Worm (Caenorhabditis elegans): ENCODE data around the gene F58F6.5.

F58F6.5 gene

ce11 chrIV:1355147-1355546 is 11.7 kb downstream of the F58F6.5 start, which contains the start of gene col-104 (continued):
- no peak for TF ChIP-seq cey-2 (tag; optimal IDR thresholded peaks at IDR 0.05; ENCODE audit: borderline replicate concordance, insufficient read depth)
- TF ChIP-seq saeg-2 (GFP tag; IDR thresholded peaks at IDR 0.05) = no peak
- TF ChIP-seq nhr-237 (tag; optimal IDR thresholded peaks at IDR 0.05) = no peak
- no peak for TF ChIP-seq spr-3 (GFP tag; optimal IDR thresholded peaks at IDR 0.05)
- TF ChIP-seq nhr-28 (tag; optimal IDR thresholded peaks at IDR 0.05) = no peak
- no peak for TF ChIP-seq Y48G9A.11 (GFP tag; IDR thresholded peaks at IDR 0.05)

- TF ChIP-seq ama-1 (optimal IDR thresholded peaks at IDR 0.05) (no peak), Y5F2A.4 (GFP tag; optimal IDR thresholded peaks at IDR 0.05) (no peak), skn-1 (tag; optimal IDR thresholded peaks at IDR 0.05) (no peak), mxl-3 (GFP tag; optimal IDR thresholded peaks at IDR 0.05) (no peak), lin-38 (GFP tag; IDR thresholded peaks at IDR 0.05) (no peak), F10B5.3 (tag; optimal IDR thresholded peaks at IDR 0.05) (no peak), nhr-77 (tag; optimal IDR thresholded peaks at IDR 0.05) (no peak), lim-7 (GFP tag; IDR thresholded peaks at IDR 0.05) (peak; percentile 41; the same call in 1 of the 2 replicates), spr-3 (GFP tag; optimal IDR thresholded peaks at IDR 0.05) (no peak), zfp-3 (GFP tag; conservative IDR thresholded peaks at IDR 0.05) (no peak), hlh-11 (tag; optimal IDR thresholded peaks at IDR 0.05) (no peak), ceh-44 (GFP tag; IDR thresholded peaks at IDR 0.05) (peak; percentile 52; the same call in 1 of the 2 replicates), mep-1 (tag; optimal IDR thresholded peaks at IDR 0.05) (no peak), ztf-11 (tag; optimal IDR thresholded peaks at IDR 0.05) (no peak), nhr-25 (tag; optimal IDR thresholded peaks at IDR 0.05; ENCODE audit: borderline replicate concordance, insufficient read depth) (no peak), dpl-1 (GFP tag; optimal IDR thresholded peaks at IDR 0.05) (no peak), arid-1 (GFP tag; conservative IDR thresholded peaks at IDR 0.05) (no peak), zip-2 (tag; optimal IDR thresholded peaks at IDR 0.05) (no peak), egl-43 (GFP tag; IDR thresholded peaks at IDR 0.05) (peak; percentile 28; the same call in 1 of the 2 replicates), Y75B8A.6 (GFP tag; IDR thresholded peaks at IDR 0.05) (no peak), madf-5 (GFP tag; IDR thresholded peaks at IDR 0.05) (no peak), ztf-7 (tag; optimal IDR thresholded peaks at IDR 0.05) (no peak), aly-2 (tag; optimal IDR thresholded peaks at IDR 0.05) (no peak), nhr-237 (tag; optimal IDR thresholded peaks at IDR 0.05) (no peak), lsy-2 (tag; optimal IDR thresholded peaks at IDR 0.05) (no peak), daf-8 (GFP tag; IDR thresholded peaks at IDR 0.05) (no peak), dve-1 (tag; optimal IDR thresholded peaks at IDR 0.05; ENCODE audit: insufficient read depth) (no peak), nhr-6 (tag; optimal IDR thresholded peaks at IDR 0.05) (no peak), unc-130 (GFP tag; optimal IDR thresholded peaks at IDR 0.05) (no peak), ZK337.2 (GFP tag; IDR thresholded peaks at IDR 0.05) (no peak), nhr-76 (tag; optimal IDR thresholded peaks at IDR 0.05) (no peak), php-3 (GFP tag; IDR thresholded peaks at IDR 0.05) (0 out of 2 replicates have a peak, but pooled peaks have one; percentile 19), ctbp-1 (GFP tag; IDR thresholded peaks at IDR 0.05) (no peak), ceh-20 (GFP tag; IDR thresholded peaks at IDR 0.05) (no peak), nhr-102 (tag; optimal IDR thresholded peaks at IDR 0.05) (no peak), set-16 (GFP tag; IDR thresholded peaks at IDR 0.05) (peak; percentile 99), hif-1 (tag; optimal IDR thresholded peaks at IDR 0.05) (no peak), snpc-4 (tag; optimal IDR thresholded peaks at IDR 0.05) (no peak), saeg-2 (GFP tag; IDR thresholded peaks at IDR 0.05) (0 out of 2 replicates have a peak, but pooled peaks have one; percentile 59), lin-29 (GFP tag; IDR thresholded peaks at IDR 0.05) (no peak), ces-1 (GFP tag; optimal IDR thresholded peaks at IDR 0.05) (no peak), aha-1 (tag) (peak; percentile 4), nhr-10 (tag; optimal IDR thresholded peaks at IDR 0.05) (no peak), dmd-9 (GFP tag; IDR thresholded peaks at IDR 0.05) (no peak), nhr-11 (tag; optimal IDR thresholded peaks at IDR 0.05) (no peak), ceh-28 (tag; optimal IDR thresholded peaks at IDR 0.05) (no peak), Y48G9A.11 (GFP tag; IDR thresholded peaks at IDR 0.05) (no peak), spr-1 (tag; optimal IDR thresholded peaks at IDR 0.05) (no peak)
These were observed 14.6 kb downstream of the F58F6.5 start for ce11 chrIV:1358109-1358508.

All from whole organism, L4 larva.